Fruit fly (Drosophila melanogaster) whole organism, embryonic: ENCODE measurements around the gene CG34179.

ENCODE experiments used
- Atf3 ChIP-seq: fragments of 200-800 bp; sonication (Bioruptor generic); optimal IDR thresholded peaks from 3 replicates; lab custom pipeline; 2016; ENCODE audit warnings: missing biosample characterization, missing genetic modification characterization
- Atf6 ChIP-seq: fragments of 200-800 bp; sonication (Bioruptor generic); IDR thresholded peaks from 2 replicates; pipeline ENCODE4 v1.3.6; 2022; ENCODE audit warnings: missing biosample characterization, missing genetic modification characterization
- Bdp1 ChIP-seq: fragments of 200-800 bp; sonication (Bioruptor generic); optimal IDR thresholded peaks from 3 replicates; lab custom pipeline; 2016; ENCODE audit warnings: missing biosample characterization, missing genetic modification characterization
- CG10543 ChIP-seq: fragments of 200-800 bp; sonication (Bioruptor generic); optimal IDR thresholded peaks from 3 replicates; lab custom pipeline; 2017; ENCODE audit warnings: missing biosample characterization, mild to moderate bottlenecking, missing genetic modification characterization, moderate library complexity
- CG13296 ChIP-seq: fragments of 200-800 bp; sonication (Bioruptor generic); optimal IDR thresholded peaks from 3 replicates; lab custom pipeline; 2018; ENCODE audit warnings: missing biosample characterization, mild to moderate bottlenecking, missing genetic modification characterization
- CG14050 ChIP-seq: fragments of 200-800 bp; sonication (Bioruptor generic); IDR thresholded peaks from 3 replicates; pipeline ENCODE4 v1.3.6; 2022; ENCODE audit warnings: missing biosample characterization, missing genetic modification characterization
- CG17359 ChIP-seq: fragments of 200-800 bp; sonication (Bioruptor generic); optimal IDR thresholded peaks from 3 replicates; lab custom pipeline; 2018; ENCODE audit warnings: missing biosample characterization, mild to moderate bottlenecking, missing genetic modification characterization, moderate library complexity
- CG2199 ChIP-seq: fragments of 200-800 bp; sonication (Bioruptor generic); IDR thresholded peaks from 3 replicates; pipeline ENCODE4 v1.3.6; 2022; ENCODE audit warnings: missing biosample characterization, missing genetic modification characterization
- CG3726 ChIP-seq: fragments of 200-800 bp; sonication (Bioruptor generic); IDR thresholded peaks from 3 replicates; pipeline ENCODE4, ENCODE4 v1.3.6; 2022; ENCODE audit warnings: missing biosample characterization, missing genetic modification characterization
- CG4360 ChIP-seq: fragments of 200-800 bp; sonication (Bioruptor generic); IDR thresholded peaks from 2 replicates; pipeline ENCODE4 v1.3.6; 2022; ENCODE audit warnings: missing biosample characterization, missing genetic modification characterization
- CG5180 ChIP-seq: fragments of 200-800 bp; sonication (Bioruptor generic); optimal IDR thresholded peaks from 3 replicates; lab custom pipeline; 2017; ENCODE audit warnings: missing biosample characterization, missing genetic modification characterization, mild to moderate bottlenecking, moderate library complexity, missing genetic modification reagents
- CG7271 ChIP-seq: fragments of 200-800 bp; sonication (Bioruptor generic); optimal IDR thresholded peaks from 2 replicates; lab custom pipeline; 2018; ENCODE audit warnings: missing biosample characterization, mild to moderate bottlenecking, missing genetic modification characterization, moderate library complexity
- CG9437 ChIP-seq: fragments of 200-800 bp; sonication (Bioruptor generic); optimal IDR thresholded peaks from 2 replicates; lab custom pipeline; 2018; ENCODE audit warnings: missing biosample characterization, mild to moderate bottlenecking, missing genetic modification characterization
- CG9876 ChIP-seq: fragments of 200-800 bp; sonication (Bioruptor generic); optimal IDR thresholded peaks from 2 replicates; lab custom pipeline; 2016; ENCODE audit warnings: missing biosample characterization, missing genetic modification characterization
- CHES-1-like ChIP-seq: fragments of 200-800 bp; sonication (Bioruptor generic); optimal IDR thresholded peaks from 2 replicates; lab custom pipeline; 2016; ENCODE audit warnings: missing biosample characterization, missing genetic modification characterization
- Camta ChIP-seq: fragments of 200-800 bp; sonication (Bioruptor generic); optimal IDR thresholded peaks from 2 replicates; lab custom pipeline; 2016; ENCODE audit warnings: missing biosample characterization, missing genetic modification characterization
- CkIIα-i1 ChIP-seq: fragments of 200-800 bp; sonication (Bioruptor generic); IDR thresholded peaks from 2 replicates; pipeline ENCODE4 v1.3.6; 2022; ENCODE audit warnings: missing biosample characterization, missing genetic modification characterization
- CrebB ChIP-seq: fragments of 200-800 bp; sonication (Bioruptor generic); optimal IDR thresholded peaks from 3 replicates; lab custom pipeline; 2018; ENCODE audit warnings: missing biosample characterization, mild to moderate bottlenecking, missing genetic modification characterization
- Drgx ChIP-seq: fragments of 200-800 bp; sonication (Bioruptor generic); IDR thresholded peaks from 2 replicates; pipeline ENCODE4 v1.3.6; 2022; ENCODE audit warnings: missing biosample characterization, missing genetic modification characterization
- Eip74EF ChIP-seq, 2 experiments: fragments of 200-800 bp in 1 of 2; fragments of >200 bp in 1 of 2; sonication (Bioruptor generic) in 1 of 2; optimal IDR thresholded peaks; 2 replicates each; lab custom pipeline; 2017 to 2019; ENCODE audit warnings: missing biosample characterization in 2 of 2, missing genetic modification characterization in 2 of 2, mild to moderate bottlenecking in 1 of 2, moderate library complexity in 1 of 2
- Elba2 ChIP-seq: fragments of 200-800 bp; sonication (Bioruptor generic); optimal IDR thresholded peaks from 3 replicates; lab custom pipeline; 2016; ENCODE audit warnings: missing biosample characterization, missing genetic modification characterization
- HHEX ChIP-seq: fragments of 200-800 bp; sonication (Bioruptor generic); optimal IDR thresholded peaks from 3 replicates; lab custom pipeline; 2017; ENCODE audit warnings: missing biosample characterization, mild to moderate bottlenecking, missing genetic modification characterization, missing genetic modification reagents
- HmgD ChIP-seq: fragments of 200-800 bp; sonication (Bioruptor generic); optimal IDR thresholded peaks from 3 replicates; lab custom pipeline; 2016; ENCODE audit warnings: missing biosample characterization, missing genetic modification characterization
- Hr78 ChIP-seq, 2 experiments: fragments of 200-800 bp in 1 of 2; fragments of >200 bp in 1 of 2; sonication (Bioruptor generic) in 1 of 2; optimal IDR thresholded peaks; 2 replicates each; lab custom pipeline; 2017 to 2019; ENCODE audit warnings: missing biosample characterization in 2 of 2, missing genetic modification characterization in 2 of 2, mild to moderate bottlenecking in 1 of 2, moderate library complexity in 1 of 2
- MBD-R2 ChIP-seq: fragments of 200-800 bp; sonication (Bioruptor generic); IDR thresholded peaks from 2 replicates; pipeline ENCODE4 v1.3.6; 2022; ENCODE audit warnings: missing biosample characterization, missing genetic modification characterization
- NK7.1 ChIP-seq: fragments of 200-800 bp; sonication (Bioruptor generic); optimal IDR thresholded peaks from 3 replicates; lab custom pipeline; 2016; ENCODE audit warnings: missing biosample characterization, missing genetic modification characterization
- Sox102F ChIP-seq: fragments of 200-800 bp; sonication (Bioruptor generic); optimal IDR thresholded peaks from 2 replicates; lab custom pipeline; 2018; ENCODE audit warnings: missing biosample characterization, mild to moderate bottlenecking, missing genetic modification characterization, moderate library complexity
- Usf ChIP-seq: fragments of 200-800 bp; sonication (Bioruptor generic); optimal IDR thresholded peaks from 2 replicates; lab custom pipeline; 2017; ENCODE audit warnings: missing genotype, missing biosample characterization, missing genetic modification characterization
- aop ChIP-seq: fragments of 200-800 bp; sonication (Bioruptor generic); IDR thresholded peaks from 2 replicates; pipeline ENCODE4 v1.3.6; 2022; ENCODE audit warnings: missing biosample characterization, missing genetic modification characterization
- chinmo ChIP-seq: fragments of 200-800 bp; sonication (Bioruptor generic); IDR thresholded peaks from 4 replicates; pipeline ENCODE4 v1.3.6; 2022; ENCODE audit warnings: missing biosample characterization, missing genetic modification characterization; ENCODE audit not compliant: partially characterized antibody
- crc ChIP-seq: fragments of 200-800 bp; sonication (Bioruptor generic); optimal IDR thresholded peaks from 2 replicates; lab custom pipeline; 2016; ENCODE audit warnings: missing biosample characterization, missing genetic modification characterization
- eve ChIP-seq, 2 experiments: fragments of >200 bp; optimal IDR thresholded peaks; 2 replicates each; lab custom pipeline; 2017; ENCODE audit warnings: missing biosample characterization in 2 of 2, missing genetic modification characterization in 2 of 2
- exex ChIP-seq: fragments of 200-800 bp; sonication (Bioruptor generic); optimal IDR thresholded peaks from 4 replicates; lab custom pipeline; 2018; ENCODE audit warnings: missing biosample characterization, mild to moderate bottlenecking, missing genetic modification characterization, moderate library complexity
- grau ChIP-seq: fragments of 200-800 bp; optimal IDR thresholded peaks from 3 replicates; lab custom pipeline; 2019; ENCODE audit warnings: missing biosample characterization, mild to moderate bottlenecking, missing genetic modification characterization, moderate library complexity
- h ChIP-seq: fragments of >200 bp; optimal IDR thresholded peaks from 2 replicates; lab custom pipeline; 2017
- jigr1 ChIP-seq: fragments of 200-800 bp; sonication (Bioruptor generic); IDR thresholded peaks from 3 replicates; pipeline ENCODE4 v1.3.6; 2022; ENCODE audit warnings: missing biosample characterization, missing genetic modification characterization
- nau ChIP-seq: fragments of 200-800 bp; sonication (Bioruptor generic); optimal IDR thresholded peaks from 3 replicates; lab custom pipeline; 2017; ENCODE audit warnings: missing biosample characterization, mild to moderate bottlenecking, missing genetic modification characterization, missing genetic modification reagents
- nom ChIP-seq: fragments of 200-800 bp; sonication (Bioruptor generic); optimal IDR thresholded peaks from 2 replicates; lab custom pipeline; 2017; ENCODE audit warnings: missing biosample characterization, missing genetic modification characterization, mild to moderate bottlenecking, moderate library complexity, missing genetic modification reagents
- odd ChIP-seq: fragments of 200-800 bp; sonication (Bioruptor generic); optimal IDR thresholded peaks from 2 replicates; lab custom pipeline; 2017; ENCODE audit warnings: missing biosample characterization, mild to moderate bottlenecking, missing genetic modification characterization
- p53 ChIP-seq: fragments of 200-800 bp; sonication (Bioruptor generic); optimal IDR thresholded peaks from 2 replicates; lab custom pipeline; 2016; ENCODE audit warnings: missing biosample characterization, missing genetic modification characterization
- pan ChIP-seq, 4 experiments: fragments of >200 bp in 3 of 4; fragments of 200-800 bp in 1 of 4; sonication (Bioruptor generic) in 1 of 4; optimal IDR thresholded peaks in 3 of 4; IDR thresholded peaks in 1 of 4; 2 replicates each; pipeline versions ENCODE4 v1.3.6 to Lab custom; 2017 to 2022; ENCODE audit warnings: missing biosample characterization in 2 of 4, missing genetic modification characterization in 2 of 4, mixed read lengths in 1 of 4
- phol ChIP-seq: fragments of 200-800 bp; sonication (Bioruptor generic); optimal IDR thresholded peaks from 3 replicates; lab custom pipeline; 2018; ENCODE audit warnings: missing biosample characterization, mild to moderate bottlenecking, missing genetic modification characterization, moderate library complexity
- rib ChIP-seq: fragments of 200-800 bp; sonication (Bioruptor generic); IDR thresholded peaks from 2 replicates; pipeline ENCODE4 v1.3.6; 2022; ENCODE audit warnings: missing biosample characterization, missing genetic modification characterization
- row ChIP-seq: fragments of 200-800 bp; sonication (Bioruptor generic); IDR thresholded peaks from 3 replicates; pipeline ENCODE4 v1.3.6; 2022; ENCODE audit warnings: missing biosample characterization, missing genetic modification characterization
- sens ChIP-seq: fragments of 200-800 bp; sonication (Bioruptor generic); peaks from one replicate; lab custom pipeline; 2016; ENCODE audit warnings: missing biosample characterization, missing genetic modification characterization
- sens-2 ChIP-seq: fragments of 200-800 bp; sonication (Bioruptor generic); IDR thresholded peaks from 2 replicates; pipeline ENCODE4 v1.3.6; 2022; ENCODE audit warnings: missing biosample characterization, missing genetic modification characterization
- sim ChIP-seq: fragments of 200-800 bp; sonication (Bioruptor generic); IDR thresholded peaks from 2 replicates; pipeline ENCODE4 v1.3.6; 2022; ENCODE audit warnings: missing biosample characterization, missing genetic modification characterization
- sr ChIP-seq: fragments of 200-800 bp; sonication (Bioruptor generic); IDR thresholded peaks from 3 replicates; pipeline ENCODE4 v1.3.6; 2022; ENCODE audit warnings: missing biosample characterization, missing genetic modification characterization
- stwl ChIP-seq: fragments of 200-800 bp; sonication (Bioruptor generic); optimal IDR thresholded peaks from 3 replicates; lab custom pipeline; 2018; ENCODE audit warnings: missing biosample characterization, mild to moderate bottlenecking, missing genetic modification characterization, moderate library complexity
- tio ChIP-seq: fragments of 200-800 bp; sonication (Bioruptor generic); optimal IDR thresholded peaks from 2 replicates; lab custom pipeline; 2017; ENCODE audit warnings: missing biosample characterization, missing genetic modification characterization, inconsistent platforms
- tna ChIP-seq: fragments of 200-800 bp; sonication (Bioruptor generic); IDR thresholded peaks from 2 replicates; pipeline ENCODE4 v1.3.6; 2022; ENCODE audit warnings: missing biosample characterization, missing genetic modification characterization; ENCODE audit not compliant: partially characterized antibody

CG34179 gene

dm6 chr2L:6006508-6007232 is 41.8 kb downstream of the CG34179 start, which contains the start of gene Gal (continued):
- TF ChIP-seq CHES-1-like (GFP tag; lab: Kevin White, UChicago) (no peak), CG13296 (GFP tag; lab: Kevin White, UChicago) (no peak), Eip74EF (GFP tag; optimal IDR thresholded peaks at IDR 0.05; lab: Kevin White, UChicago) (no peak), CG17359 (tag; lab: Kevin White, UChicago) (no peak), nau (GFP tag; lab: Kevin White, UChicago) (no peak), CG7271 (tag; lab: Kevin White, UChicago) (no peak), tio (no peak), CG3726 (GFP tag; lab: Robert Waterston, UW) (0 out of 3 replicates have a peak, but pooled peaks have one; percentile 30), p53 (GFP tag; lab: Kevin White, UChicago) (no peak), exex (tag; lab: Kevin White, UChicago) (peak; percentile 97), Atf6 (no peak), HmgD (GFP tag; lab: Kevin White, UChicago) (no peak), sens (no peak), Hr78 (GFP tag; optimal IDR thresholded peaks at IDR 0.05; lab: Kevin White, UChicago) (peak in 1 of 2 experiments; percentile 28), nom (GFP tag; lab: Kevin White, UChicago) (peak; percentile 42), Atf3 (GFP tag; lab: Kevin White, UChicago) (no peak), CG5180 (no peak), CG14050 (GFP tag; lab: Robert Waterston, UW) (no peak), crc (GFP tag; lab: Kevin White, UChicago) (no peak), CG10543 (GFP tag; lab: Kevin White, UChicago) (no peak), Sox102F (no peak), CG2199 (GFP tag; lab: Robert Waterston, UW) (0 out of 3 replicates have a peak, but pooled peaks have one; percentile 35), sim (GFP tag; lab: Robert Waterston, UW) (no peak), Drgx (GFP tag; lab: Robert Waterston, UW) (no peak), Elba2 (GFP tag; lab: Kevin White, UChicago) (no peak), chinmo (no peak), CG9876 (GFP tag; lab: Kevin White, UChicago) (no peak), eve (GFP tag; optimal IDR thresholded peaks at IDR 0.05; lab: Kevin White, UChicago) (no peak), jigr1 (GFP tag; lab: Robert Waterston, UW) (no peak), grau (no peak), rib (no peak), CG4360 (GFP tag; lab: Robert Waterston, UW) (no peak), pan (optimal IDR thresholded peaks at IDR 0.05; lab: Kevin White, UChicago) (no peak), pan (GFP tag; optimal IDR thresholded peaks at IDR 0.05 in 1 of 2, IDR thresholded peaks at IDR 0.05 in 1 of 2) (no peak), sens-2 (GFP tag; lab: Robert Waterston, UW) (no peak), Camta (GFP tag; lab: Kevin White, UChicago) (no peak), Bdp1 (GFP tag; lab: Kevin White, UChicago) (no peak), sr (GFP tag; lab: Robert Waterston, UW) (0 out of 3 replicates have a peak, but pooled peaks have one; percentile 53), CkIIα-i1 (GFP tag; lab: Robert Waterston, UW) (no peak), aop (GFP tag; lab: Robert Waterston, UW) (no peak)

dm6 chr2L:6000065-6000464 is 48.4 kb downstream of the CG34179 start, which contains the start of gene Tsp26A:
Tsp26A (plus strand) TSS chr2L:6000228.
- TF ChIP-seq odd (GFP tag; lab: Kevin White, UChicago) (no peak), h (lab: Kevin White, UChicago) (no peak), NK7.1 (GFP tag; lab: Kevin White, UChicago) (no peak), tna (GFP tag; lab: Robert Waterston, UW) (no peak), stwl (tag; lab: Kevin White, UChicago) (peak; percentile 55), Usf (GFP tag; lab: Kevin White, UChicago) (no peak), phol (tag; lab: Kevin White, UChicago) (peak; percentile 93), CrebB (tag; lab: Kevin White, UChicago) (no peak), CG9437 (peak; percentile 81), MBD-R2 (GFP tag; lab: Robert Waterston, UW) (peak; percentile 63), row (GFP tag; lab: Robert Waterston, UW) (0 out of 3 replicates have a peak, but pooled peaks have one; percentile 23), HHEX (GFP tag; lab: Kevin White, UChicago) (no peak), grau (no peak)
